Worm (Caenorhabditis elegans) whole organism, L4 larva: ENCODE results near the gene C16C8.9.

ENCODE experiments used
- R02D3.7 ChIP-seq: fragments of 150-350 bp; sonication (generic microtip); optimal IDR thresholded peaks from 3 replicates; lab custom pipeline; 2014; ENCODE audit warnings: missing biosample characterization, missing genetic modification characterization
- aha-1 ChIP-seq: fragments of 150-350 bp; peaks from one replicate; lab custom pipeline; 2014; ENCODE audit warnings: missing biosample characterization, missing genetic modification characterization
- cey-2 ChIP-seq: sonication (generic microtip); optimal IDR thresholded peaks from 3 replicates; lab custom pipeline; 2017; ENCODE audit warnings: missing genetic modification characterization, mild to moderate bottlenecking, missing compliant biosample characterization, antibody characterized with exemption, borderline replicate concordance; ENCODE audit not compliant: insufficient read depth
- lin-39 ChIP-seq: fragments of 150-350 bp; optimal IDR thresholded peaks from 2 replicates; lab custom pipeline; 2014; ENCODE audit warnings: missing biosample characterization, missing genetic modification reagents, missing genetic modification characterization
- lsy-2 ChIP-seq, 2 experiments: fragments of 150-350 bp in 1 of 2; sonication (generic microtip) in 1 of 2; optimal IDR thresholded peaks; 2 replicates each; lab custom pipeline; 2014 to 2017; ENCODE audit warnings: missing biosample characterization in 2 of 2, missing genetic modification characterization in 2 of 2
- mdt-29 ChIP-seq: fragments of 200-800 bp; sonication (Bioruptor generic); IDR thresholded peaks from 2 replicates; pipeline ENCODE4 v1.3.6; 2022; ENCODE audit warnings: missing genetic modification reagents, missing genetic modification characterization, missing compliant biosample characterization
- nhr-11 ChIP-seq: fragments of 150-350 bp; optimal IDR thresholded peaks from 2 replicates; lab custom pipeline; 2014; ENCODE audit warnings: missing biosample characterization, missing genetic modification characterization
- nhr-237 ChIP-seq: sonication (generic microtip); optimal IDR thresholded peaks from 2 replicates; lab custom pipeline; 2017; ENCODE audit warnings: missing biosample characterization, missing genetic modification characterization
- nhr-25 ChIP-seq: sonication (generic microtip); optimal IDR thresholded peaks from 2 replicates; lab custom pipeline; 2017; ENCODE audit warnings: missing genetic modification characterization, mild to moderate bottlenecking, missing compliant biosample characterization, antibody characterized with exemption, moderate library complexity, borderline replicate concordance; ENCODE audit not compliant: insufficient read depth
- nhr-42 ChIP-seq: fragments of 200-800 bp; sonication (Bioruptor generic); IDR thresholded peaks from 2 replicates; pipeline ENCODE4 v1.3.6; 2022; ENCODE audit warnings: missing genetic modification characterization, missing compliant biosample characterization
- nhr-6 ChIP-seq: fragments of 150-350 bp; optimal IDR thresholded peaks from 2 replicates; lab custom pipeline; 2014; ENCODE audit warnings: missing biosample characterization, missing genetic modification characterization
- php-3 ChIP-seq: fragments of 200-800 bp; sonication (Bioruptor generic); IDR thresholded peaks from 2 replicates; pipeline ENCODE4 v1.3.6; 2022; ENCODE audit warnings: missing genetic modification reagents, missing genetic modification characterization, missing compliant biosample characterization
- pqm-1 ChIP-seq: sonication (generic microtip); optimal IDR thresholded peaks from 2 replicates; lab custom pipeline; 2017; ENCODE audit warnings: missing biosample characterization, missing genetic modification characterization
- zfp-3 ChIP-seq: fragments of 200-800 bp; sonication (Bioruptor generic); conservative IDR thresholded peaks from 2 replicates; pipeline ENCODE4 v1.3.6; 2022; ENCODE audit warnings: missing genetic modification reagents, missing genetic modification characterization, missing compliant biosample characterization

DNA sequence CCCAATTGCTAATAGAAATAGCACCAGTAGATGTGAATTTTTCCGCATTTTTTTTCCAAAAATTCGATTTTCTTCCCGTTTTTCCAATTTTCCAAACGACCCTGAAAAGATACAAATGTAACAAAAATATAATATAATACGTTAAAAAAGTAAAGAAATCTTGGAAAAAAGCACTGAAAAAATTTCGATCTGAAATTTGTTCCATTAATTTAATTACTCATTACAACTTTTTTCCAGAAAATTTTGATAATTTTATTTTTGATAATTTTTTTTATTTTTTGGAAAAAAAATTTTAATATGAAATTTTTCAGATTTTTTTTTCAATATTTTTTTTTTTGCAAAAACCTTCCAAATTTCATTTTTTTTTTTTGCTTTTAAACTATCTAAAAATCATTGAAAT, 26.6 kb downstream of the C16C8.9 start, which contains the start of gene skpo-2:
- no peak for TF ChIP-seq lin-39
- TF ChIP-seq php-3 (GFP tag; lab: Robert Waterston, UW), result no peak
- no peak for TF ChIP-seq nhr-11
- TF ChIP-seq pqm-1 (tag; lab: Kevin White, UChicago), result no peak
- no peak for TF ChIP-seq R02D3.7
- no peak for TF ChIP-seq aha-1 (tag; lab: Kevin White, UChicago)
- TF ChIP-seq mdt-29 (GFP tag; lab: Robert Waterston, UW), result no peak
- TF ChIP-seq nhr-6 (tag; lab: Kevin White, UChicago), result no peak
- TF ChIP-seq cey-2 (tag; lab: Kevin White, UChicago), result no peak
- no peak for TF ChIP-seq lsy-2 (tag; optimal IDR thresholded peaks at IDR 0.05; lab: Kevin White, UChicago)
- TF ChIP-seq nhr-237 (tag; lab: Kevin White, UChicago), result no peak
- no peak for TF ChIP-seq nhr-25 (tag; lab: Kevin White, UChicago)
- TF ChIP-seq zfp-3 (GFP tag; lab: Robert Waterston, UW), result no peak
- TF ChIP-seq nhr-42 (GFP tag; lab: Robert Waterston, UW), result no peak
